Worm (Caenorhabditis elegans) whole organism, late embryonic: Measurements from ENCODE around the gene K08H2.4.

ENCODE experiments used
- ama-1 ChIP-seq: fragments of 150-350 bp; optimal IDR thresholded peaks from 2 replicates; lab custom pipeline; 2014
- ceh-45 ChIP-seq: fragments of 200-800 bp; sonication (Bioruptor generic); IDR thresholded peaks from 2 replicates; pipeline ENCODE4 v1.3.6; 2022; ENCODE audit warnings: missing genetic modification reagents, missing genetic modification characterization, missing compliant biosample characterization
- ceh-48 ChIP-seq: sonication (generic microtip); optimal IDR thresholded peaks from 2 replicates; lab custom pipeline; 2016; ENCODE audit warnings: missing genetic modification characterization, inconsistent platforms, missing compliant biosample characterization
- ets-4 ChIP-seq: sonication (generic microtip); optimal IDR thresholded peaks from 2 replicates; lab custom pipeline; 2016; ENCODE audit warnings: missing genetic modification characterization, missing compliant biosample characterization
- hlh-15 ChIP-seq: sonication (generic microtip); optimal IDR thresholded peaks from 2 replicates; lab custom pipeline; 2016; ENCODE audit warnings: missing genetic modification characterization, missing compliant biosample characterization
- hlh-30 ChIP-seq: sonication (generic microtip); optimal IDR thresholded peaks from 2 replicates; lab custom pipeline; 2017; ENCODE audit warnings: antibody characterized with exemption, missing genetic modification characterization, missing compliant biosample characterization; ENCODE audit not compliant: insufficient read depth
- madf-2 ChIP-seq: sonication (generic microtip); optimal IDR thresholded peaks from 2 replicates; lab custom pipeline; 2017; ENCODE audit warnings: missing genetic modification characterization, missing compliant biosample characterization
- odd-2 ChIP-seq: sonication (generic microtip); optimal IDR thresholded peaks from 2 replicates; lab custom pipeline; 2017; ENCODE audit warnings: antibody characterized with exemption, mild to moderate bottlenecking, missing genetic modification characterization, missing compliant biosample characterization
- ztf-16 ChIP-seq: sonication (generic microtip); optimal IDR thresholded peaks from 2 replicates; lab custom pipeline; 2017; ENCODE audit warnings: missing genetic modification characterization, missing compliant biosample characterization

- TF ChIP-seq ztf-16 (no peak), ceh-48 (tag; lab: Kevin White, UChicago) (no peak), ama-1 (no peak), odd-2 (no peak), hlh-30 (tag; lab: Kevin White, UChicago) (no peak), madf-2 (no peak), ets-4 (tag; lab: Kevin White, UChicago) (no peak), ceh-45 (GFP tag; lab: Robert Waterston, UW) (no peak), hlh-15 (no peak)
These were observed 45.2 kb downstream of the K08H2.4 start for ce11 chrX:13283462-13283861.
